Worm (Caenorhabditis elegans) whole organism, L4 larva: Measurements from ENCODE around the gene bed-3.

Source experiments
- D1046.2 ChIP-seq: fragments of 200-800 bp; sonication (Bioruptor generic); IDR thresholded peaks from 2 replicates; pipeline ENCODE4 v1.3.6; 2022; ENCODE audit warnings: missing genetic modification characterization, missing compliant biosample characterization
- F10B5.3 ChIP-seq: sonication (generic microtip); optimal IDR thresholded peaks from 2 replicates; lab custom pipeline; 2016; ENCODE audit warnings: mild to moderate bottlenecking, missing genetic modification characterization, missing compliant biosample characterization
- F26F4.8 ChIP-seq: fragments of 200-800 bp; sonication (Bioruptor generic); conservative IDR thresholded peaks from 2 replicates; pipeline ENCODE4 v1.3.6; 2022; ENCODE audit warnings: missing genetic modification characterization, missing compliant biosample characterization
- F37D6.2 ChIP-seq: sonication (generic microtip); optimal IDR thresholded peaks from 2 replicates; lab custom pipeline; 2016; ENCODE audit warnings: mild to moderate bottlenecking, missing genetic modification characterization, missing compliant biosample characterization
- T26A8.4 ChIP-seq: fragments of 200-800 bp; sonication (Bioruptor generic); IDR thresholded peaks from 2 replicates; pipeline ENCODE4 v1.3.6; 2022; ENCODE audit warnings: missing genetic modification characterization, missing compliant biosample characterization
- Y105C5A.15 ChIP-seq: fragments of 200-800 bp; sonication (Bioruptor generic); IDR thresholded peaks from 2 replicates; pipeline ENCODE4 v1.3.6; 2022; ENCODE audit warnings: missing genetic modification characterization, missing compliant biosample characterization
- Y48G9A.11 ChIP-seq: fragments of 200-800 bp; sonication (Bioruptor generic); IDR thresholded peaks from 2 replicates; pipeline ENCODE4 v1.3.6; 2022; ENCODE audit warnings: missing genetic modification reagents, missing genetic modification characterization, missing compliant biosample characterization
- ZK337.2 ChIP-seq: fragments of 200-800 bp; sonication (Bioruptor generic); IDR thresholded peaks from 2 replicates; pipeline ENCODE4 v1.3.6; 2022; ENCODE audit warnings: missing genetic modification reagents, missing genetic modification characterization, missing compliant biosample characterization
- ama-1 ChIP-seq: fragments of 150-350 bp; optimal IDR thresholded peaks from 2 replicates; lab custom pipeline; 2014; ENCODE audit warnings: inconsistent platforms, mixed read lengths
- ceh-20 ChIP-seq: fragments of 200-800 bp; sonication (Bioruptor generic); IDR thresholded peaks from 2 replicates; pipeline ENCODE4 v1.3.6; 2022; ENCODE audit warnings: missing genetic modification reagents, missing genetic modification characterization, missing compliant biosample characterization
- ceh-28 ChIP-seq: fragments of 150-350 bp; optimal IDR thresholded peaks from 2 replicates; lab custom pipeline; 2014; ENCODE audit warnings: missing biosample characterization, missing genetic modification reagents, missing genetic modification characterization
- ceh-32 ChIP-seq: sonication (generic microtip); optimal IDR thresholded peaks from 2 replicates; lab custom pipeline; 2016; ENCODE audit warnings: mild to moderate bottlenecking, missing genetic modification characterization, missing compliant biosample characterization; ENCODE audit not compliant: poor library complexity
- ces-1 ChIP-seq: fragments of 150-350 bp; sonication (generic microtip); optimal IDR thresholded peaks from 4 replicates; lab custom pipeline; 2014; ENCODE audit warnings: missing biosample characterization, missing genetic modification reagents, missing genetic modification characterization
- daf-19 ChIP-seq: fragments of 200-800 bp; sonication (Bioruptor generic); conservative IDR thresholded peaks from 2 replicates; pipeline ENCODE4 v1.3.6; 2022; ENCODE audit warnings: missing genetic modification characterization, missing compliant biosample characterization
- dmd-9 ChIP-seq: fragments of 200-800 bp; sonication (Bioruptor generic); IDR thresholded peaks from 2 replicates; pipeline ENCODE4 v1.3.6; 2022; ENCODE audit warnings: missing genetic modification reagents, missing genetic modification characterization, missing compliant biosample characterization
- dpl-1 ChIP-seq: fragments of 150-350 bp; optimal IDR thresholded peaks from 2 replicates; lab custom pipeline; 2014; ENCODE audit warnings: missing biosample characterization, missing genetic modification reagents, missing genetic modification characterization
- fos-1 ChIP-seq: fragments of 150-350 bp; optimal IDR thresholded peaks from 2 replicates; lab custom pipeline; 2014; ENCODE audit warnings: missing biosample characterization, missing genetic modification characterization
- hif-1 ChIP-seq, 2 experiments: sonication (generic microtip); optimal IDR thresholded peaks; 2 replicates each; lab custom pipeline; 2016 to 2017; ENCODE audit warnings: missing compliant biosample characterization in 2 of 2, missing genetic modification characterization in 2 of 2, missing genetic modification reagents in 2 of 2, missing genotype in 2 of 2, mild to moderate bottlenecking in 1 of 2
- hlh-30 ChIP-seq: sonication (generic microtip); optimal IDR thresholded peaks from 2 replicates; lab custom pipeline; 2017; ENCODE audit warnings: antibody characterized with exemption, mild to moderate bottlenecking, missing genetic modification characterization, missing compliant biosample characterization; ENCODE audit not compliant: insufficient read depth
- lin-1 ChIP-seq: fragments of 200-800 bp; sonication (Bioruptor generic); IDR thresholded peaks from 2 replicates; pipeline ENCODE4 v1.3.6; 2022; ENCODE audit warnings: missing genetic modification reagents, missing genetic modification characterization, missing compliant biosample characterization
- lin-13 ChIP-seq: fragments of 150-350 bp; optimal IDR thresholded peaks from 2 replicates; lab custom pipeline; 2014; ENCODE audit warnings: missing biosample characterization, missing genetic modification reagents, missing genetic modification characterization
- lin-15B ChIP-seq: fragments of 150-350 bp; sonication (generic microtip); optimal IDR thresholded peaks from 3 replicates; lab custom pipeline; 2014; ENCODE audit warnings: missing biosample characterization, missing genetic modification characterization
- lin-29 ChIP-seq: fragments of 200-800 bp; sonication (Bioruptor generic); IDR thresholded peaks from 2 replicates; pipeline ENCODE4 v1.3.6; 2022; ENCODE audit warnings: missing genetic modification reagents, missing genetic modification characterization, missing compliant biosample characterization
- lin-38 ChIP-seq: fragments of 200-800 bp; sonication (Bioruptor generic); IDR thresholded peaks from 2 replicates; pipeline ENCODE4 v1.3.6; 2022; ENCODE audit warnings: missing genetic modification reagents, missing genetic modification characterization, missing compliant biosample characterization
- madf-5 ChIP-seq, 2 experiments: fragments of 200-800 bp; sonication (Bioruptor generic); IDR thresholded peaks; 2 replicates each; pipeline ENCODE4 v1.3.6; 2022; ENCODE audit warnings: missing compliant biosample characterization in 2 of 2, missing genetic modification characterization in 2 of 2
- mep-1 ChIP-seq: fragments of 150-350 bp; sonication (generic microtip); optimal IDR thresholded peaks from 3 replicates; lab custom pipeline; 2014; ENCODE audit warnings: missing biosample characterization, missing genetic modification characterization
- mxl-2 ChIP-seq: fragments of 200-800 bp; sonication (Bioruptor generic); conservative IDR thresholded peaks from 2 replicates; pipeline ENCODE4 v1.3.6; 2022; ENCODE audit warnings: missing genetic modification reagents, missing genetic modification characterization, missing compliant biosample characterization
- nhr-11 ChIP-seq: fragments of 150-350 bp; optimal IDR thresholded peaks from 2 replicates; lab custom pipeline; 2014; ENCODE audit warnings: missing biosample characterization, missing genetic modification characterization
- nhr-111 ChIP-seq: fragments of 200-800 bp; sonication (Bioruptor generic); optimal IDR thresholded peaks from 2 replicates; lab custom pipeline; 2018; ENCODE audit warnings: mild to moderate bottlenecking, missing genetic modification characterization, missing compliant biosample characterization
- nhr-25 ChIP-seq: sonication (generic microtip); optimal IDR thresholded peaks from 2 replicates; lab custom pipeline; 2017; ENCODE audit warnings: missing genetic modification characterization, mild to moderate bottlenecking, missing compliant biosample characterization, antibody characterized with exemption, moderate library complexity, borderline replicate concordance; ENCODE audit not compliant: insufficient read depth
- nhr-28 ChIP-seq: fragments of 150-350 bp; optimal IDR thresholded peaks from 2 replicates; lab custom pipeline; 2014; ENCODE audit warnings: missing biosample characterization, missing genetic modification characterization
- nhr-42 ChIP-seq: fragments of 200-800 bp; sonication (Bioruptor generic); IDR thresholded peaks from 2 replicates; pipeline ENCODE4 v1.3.6; 2022; ENCODE audit warnings: missing genetic modification characterization, missing compliant biosample characterization
- nhr-6 ChIP-seq: fragments of 150-350 bp; optimal IDR thresholded peaks from 2 replicates; lab custom pipeline; 2014; ENCODE audit warnings: missing biosample characterization, missing genetic modification characterization
- nhr-76 ChIP-seq: fragments of 150-350 bp; optimal IDR thresholded peaks from 2 replicates; lab custom pipeline; 2014; ENCODE audit warnings: missing biosample characterization, missing genetic modification characterization
- nhr-77 ChIP-seq: fragments of 150-350 bp; optimal IDR thresholded peaks from 2 replicates; lab custom pipeline; 2014; ENCODE audit warnings: missing biosample characterization, missing genetic modification characterization
- pha-4 ChIP-seq, 2 experiments: fragments of 150-350 bp in 1 of 2; fragments of 200-800 bp in 1 of 2; sonication (Bioruptor generic) in 1 of 2; IDR thresholded peaks in 1 of 2; optimal IDR thresholded peaks in 1 of 2; 2 replicates each; pipeline versions ENCODE4 v1.3.6 to Lab custom; 2014 to 2022; ENCODE audit warnings: missing genetic modification characterization in 2 of 2, missing genetic modification reagents in 2 of 2, missing biosample characterization in 1 of 2, missing compliant biosample characterization in 1 of 2
- pqm-1 ChIP-seq: sonication (generic microtip); optimal IDR thresholded peaks from 2 replicates; lab custom pipeline; 2017; ENCODE audit warnings: missing biosample characterization, missing genetic modification characterization
- sdz-12 ChIP-seq: fragments of 200-800 bp; sonication (Bioruptor generic); optimal IDR thresholded peaks from 2 replicates; lab custom pipeline; 2018; ENCODE audit warnings: mild to moderate bottlenecking, missing genetic modification characterization, missing compliant biosample characterization
- spr-3 ChIP-seq: fragments of 200-800 bp; sonication (Bioruptor generic); optimal IDR thresholded peaks from 2 replicates; lab custom pipeline; 2018; ENCODE audit warnings: mild to moderate bottlenecking, missing genetic modification characterization, missing compliant biosample characterization
- tag-97 ChIP-seq: fragments of 200-800 bp; sonication (Bioruptor generic); IDR thresholded peaks from 2 replicates; pipeline ENCODE4 v1.3.6; 2022; ENCODE audit warnings: missing genetic modification characterization, missing compliant biosample characterization
- zfp-2 ChIP-seq: sonication (generic microtip); optimal IDR thresholded peaks from 2 replicates; lab custom pipeline; 2016; ENCODE audit warnings: mild to moderate bottlenecking, missing genetic modification characterization, missing compliant biosample characterization
- zfp-3 ChIP-seq: fragments of 200-800 bp; sonication (Bioruptor generic); conservative IDR thresholded peaks from 2 replicates; pipeline ENCODE4 v1.3.6; 2022; ENCODE audit warnings: missing genetic modification reagents, missing genetic modification characterization, missing compliant biosample characterization

The bed-3 gene

ce11 chrIV:9884257-9884656 is 32.1 kb upstream of the bed-3 start, which contains the start of the genes prp-18 and mccc-1 (continued):
- TF ChIP-seq ces-1 = no peak
- TF ChIP-seq hlh-30 (tag; lab: Kevin White, UChicago) = no peak
- TF ChIP-seq ceh-28 (tag; lab: Kevin White, UChicago) = no peak
- TF ChIP-seq lin-29 (GFP tag; lab: Robert Waterston, UW) = no peak
- TF ChIP-seq daf-19 (GFP tag; lab: Robert Waterston, UW) = no peak
- no peak for TF ChIP-seq dmd-9 (GFP tag; lab: Robert Waterston, UW)
- no peak for TF ChIP-seq T26A8.4 (GFP tag; lab: Robert Waterston, UW)
- TF ChIP-seq sdz-12 (GFP tag; lab: Kevin White, UChicago) = no peak
- no peak for TF ChIP-seq hif-1 (tag; optimal IDR thresholded peaks at IDR 0.05; lab: Kevin White, UChicago)
- no peak for TF ChIP-seq Y48G9A.11 (GFP tag; lab: Robert Waterston, UW)
- no peak for TF ChIP-seq D1046.2 (GFP tag; lab: Robert Waterston, UW)
- TF ChIP-seq tag-97 (GFP tag; lab: Robert Waterston, UW) = no peak
- TF ChIP-seq F26F4.8 (GFP tag; lab: Robert Waterston, UW) = no peak
- no peak for TF ChIP-seq nhr-11
- TF ChIP-seq ama-1 (lab: Kevin White, UChicago) = no peak
- no peak for TF ChIP-seq zfp-3
- TF ChIP-seq mxl-2 (GFP tag; lab: Robert Waterston, UW) = no peak
- TF ChIP-seq lin-1 (GFP tag; lab: Robert Waterston, UW) = no peak
- TF ChIP-seq spr-3 (GFP tag; lab: Kevin White, UChicago) = no peak
- no peak for TF ChIP-seq zfp-2 (tag; lab: Kevin White, UChicago)
- TF ChIP-seq nhr-6 = peak; percentile 57
- no peak for TF ChIP-seq nhr-111 (GFP tag; lab: Kevin White, UChicago)
- no peak for TF ChIP-seq lin-13 (GFP tag; lab: Kevin White, UChicago)
- TF ChIP-seq nhr-25 (tag; lab: Kevin White, UChicago) = no peak
- TF ChIP-seq mep-1 (tag; lab: Kevin White, UChicago) = no peak
- no peak for TF ChIP-seq ceh-20 (GFP tag; lab: Robert Waterston, UW)
- TF ChIP-seq nhr-28 (tag; lab: Kevin White, UChicago) = peak; percentile 4
- TF ChIP-seq fos-1 (tag; lab: Kevin White, UChicago) = no peak
- no peak for TF ChIP-seq pha-4 (GFP tag; IDR thresholded peaks at IDR 0.05; lab: Robert Waterston, UW)
- no peak for TF ChIP-seq pha-4 (tag; optimal IDR thresholded peaks at IDR 0.05; lab: Kevin White, UChicago)
- TF ChIP-seq lin-38 = peak; percentile 94
- TF ChIP-seq madf-5 (GFP tag; IDR thresholded peaks at IDR 0.05; lab: Robert Waterston, UW) = 0 out of 4 replicates have a peak, but pooled peaks of 1 of the 2 experiments have one; percentile 14
- no peak for TF ChIP-seq ZK337.2 (GFP tag; lab: Robert Waterston, UW)
- peak; percentile 34 for TF ChIP-seq nhr-77 (tag; lab: Kevin White, UChicago)
- TF ChIP-seq F10B5.3 (tag; lab: Kevin White, UChicago) = no peak
- no peak for TF ChIP-seq F37D6.2
- peak; percentile 61 for TF ChIP-seq dpl-1
- TF ChIP-seq nhr-76 = no peak

- TF ChIP-seq nhr-42 (no peak), lin-15B (tag; lab: Kevin White, UChicago) (no peak)
- TF ChIP-seq, all 104 proteins: peak for 0
Measured at ce11 chrIV:9889857-9890256, 26.5 kb upstream of the bed-3 start, which contains the start of gene ttbk-3. ttbk-3 (minus strand) TSS chrIV:9889957.

ce11 chrIV:9891938-9892337 is 24.4 kb upstream of the bed-3 start, which contains the start of gene F32B6.4:
F32B6.4 (minus strand) TSS chrIV:9892038.
- no peak for TF ChIP-seq Y105C5A.15
- no peak for TF ChIP-seq pqm-1 (tag; lab: Kevin White, UChicago)
- TF ChIP-seq pha-4 (GFP tag; IDR thresholded peaks at IDR 0.05; lab: Robert Waterston, UW) = no peak
- no peak for TF ChIP-seq pha-4 (tag; optimal IDR thresholded peaks at IDR 0.05; lab: Kevin White, UChicago)
- no peak for TF ChIP-seq ceh-32
